Worm (Caenorhabditis elegans) whole organism, mixed stage, embryonic: ENCODE results near the gene manf-1.

Source experiments
- M03D4.4 ChIP-seq: sonication (generic microtip); optimal IDR thresholded peaks from 2 replicates; lab custom pipeline; 2017; ENCODE audit warnings: mild to moderate bottlenecking, missing genetic modification characterization, missing compliant biosample characterization
- bed-3 ChIP-seq: fragments of 200-800 bp; sonication (Bioruptor generic); optimal IDR thresholded peaks from 3 replicates; lab custom pipeline; 2018; ENCODE audit warnings: mild to moderate bottlenecking, missing genetic modification characterization, moderate library complexity, missing compliant biosample characterization
- blmp-1 ChIP-seq: fragments of 150-350 bp; optimal IDR thresholded peaks from 2 replicates; lab custom pipeline; 2014; ENCODE audit warnings: missing biosample characterization, missing genetic modification characterization
- ceh-39 ChIP-seq: fragments of 150-350 bp; optimal IDR thresholded peaks from 2 replicates; lab custom pipeline; 2014; ENCODE audit warnings: missing biosample characterization, missing genetic modification characterization
- ceh-43 ChIP-seq: fragments of 200-800 bp; sonication (Bioruptor generic); optimal IDR thresholded peaks from 2 replicates; lab custom pipeline; 2018; ENCODE audit warnings: mild to moderate bottlenecking, missing genetic modification characterization, moderate library complexity, missing compliant biosample characterization
- ceh-83 ChIP-seq: fragments of 200-800 bp; sonication (Bioruptor generic); optimal IDR thresholded peaks from 2 replicates; lab custom pipeline; 2018; ENCODE audit warnings: mild to moderate bottlenecking, missing genetic modification characterization, missing compliant biosample characterization
- ces-1 ChIP-seq: fragments of 150-350 bp; optimal IDR thresholded peaks from 2 replicates; lab custom pipeline; 2014; ENCODE audit warnings: missing biosample characterization, missing genetic modification reagents, missing genetic modification characterization
- cnd-1 ChIP-seq: fragments of 200-800 bp; sonication (Bioruptor generic); optimal IDR thresholded peaks from 2 replicates; lab custom pipeline; 2018; ENCODE audit warnings: mild to moderate bottlenecking, missing genetic modification characterization, missing compliant biosample characterization
- drap-1 ChIP-seq: fragments of 200-800 bp; sonication (Bioruptor generic); optimal IDR thresholded peaks from 3 replicates; lab custom pipeline; 2018; ENCODE audit warnings: mild to moderate bottlenecking, missing genetic modification characterization, missing compliant biosample characterization
- elt-1 ChIP-seq: sonication (generic microtip); optimal IDR thresholded peaks from 2 replicates; lab custom pipeline; 2017; ENCODE audit warnings: missing genetic modification characterization, mild to moderate bottlenecking, missing compliant biosample characterization, antibody characterized with exemption, moderate library complexity, borderline replicate concordance; ENCODE audit not compliant: insufficient read depth
- elt-3 ChIP-seq: fragments of 150-350 bp; optimal IDR thresholded peaks from 2 replicates; lab custom pipeline; 2014; ENCODE audit warnings: missing biosample characterization, missing genetic modification characterization
- flh-1 ChIP-seq: fragments of 200-800 bp; sonication (Bioruptor generic); optimal IDR thresholded peaks from 2 replicates; lab custom pipeline; 2018; ENCODE audit warnings: mild to moderate bottlenecking, missing genetic modification characterization, moderate library complexity, missing compliant biosample characterization
- ham-2 ChIP-seq: fragments of 200-800 bp; sonication (Bioruptor generic); optimal IDR thresholded peaks from 2 replicates; lab custom pipeline; 2018; ENCODE audit warnings: mild to moderate bottlenecking, missing genetic modification characterization, missing compliant biosample characterization
- hlh-1 ChIP-seq: fragments of 150-350 bp; optimal IDR thresholded peaks from 2 replicates; lab custom pipeline; 2014; ENCODE audit warnings: missing biosample characterization, missing genetic modification reagents, missing genetic modification characterization
- lin-13 ChIP-seq: fragments of 150-350 bp; optimal IDR thresholded peaks from 2 replicates; lab custom pipeline; 2014; ENCODE audit warnings: missing biosample characterization, missing genetic modification characterization
- lin-32 ChIP-seq: fragments of 200-800 bp; sonication (Bioruptor generic); optimal IDR thresholded peaks from 2 replicates; lab custom pipeline; 2018; ENCODE audit warnings: mild to moderate bottlenecking, missing genetic modification characterization, missing compliant biosample characterization
- lsy-2 ChIP-seq: fragments of 150-350 bp; optimal IDR thresholded peaks from 2 replicates; lab custom pipeline; 2014; ENCODE audit warnings: missing biosample characterization, missing genetic modification characterization
- mab-5 ChIP-seq: fragments of 150-350 bp; optimal IDR thresholded peaks from 2 replicates; lab custom pipeline; 2014; ENCODE audit warnings: missing biosample characterization, missing genetic modification characterization
- mep-1 ChIP-seq: fragments of 150-350 bp; optimal IDR thresholded peaks from 2 replicates; lab custom pipeline; 2017; ENCODE audit warnings: missing biosample characterization, missing genetic modification reagents, missing genetic modification characterization, inconsistent platforms
- mls-2 ChIP-seq: sonication (generic microtip); optimal IDR thresholded peaks from 2 replicates; lab custom pipeline; 2016; ENCODE audit warnings: mild to moderate bottlenecking, missing genetic modification characterization, moderate library complexity, missing compliant biosample characterization
- nhr-2 ChIP-seq: fragments of 150-350 bp; optimal IDR thresholded peaks from 2 replicates; lab custom pipeline; 2014; ENCODE audit warnings: missing biosample characterization, missing genetic modification characterization
- nhr-237 ChIP-seq: fragments of 150-350 bp; optimal IDR thresholded peaks from 2 replicates; lab custom pipeline; 2014; ENCODE audit warnings: missing biosample characterization, missing genetic modification characterization
- nhr-28 ChIP-seq: fragments of 150-350 bp; optimal IDR thresholded peaks from 2 replicates; lab custom pipeline; 2014; ENCODE audit warnings: missing biosample characterization, missing genetic modification characterization
- nhr-76 ChIP-seq: sonication (generic microtip); optimal IDR thresholded peaks from 2 replicates; lab custom pipeline; 2017; ENCODE audit warnings: missing biosample characterization, missing genetic modification characterization
- pha-4 ChIP-seq: fragments of 150-350 bp; optimal IDR thresholded peaks from 2 replicates; lab custom pipeline; 2018; ENCODE audit warnings: missing biosample characterization, missing genetic modification reagents, missing genetic modification characterization
- sem-2 ChIP-seq: fragments of 200-800 bp; sonication (Bioruptor generic); optimal IDR thresholded peaks from 2 replicates; lab custom pipeline; 2018; ENCODE audit warnings: mild to moderate bottlenecking, missing genetic modification characterization, missing compliant biosample characterization
- snpc-4 ChIP-seq: fragments of 150-350 bp; optimal IDR thresholded peaks from 2 replicates; lab custom pipeline; 2014; ENCODE audit warnings: missing biosample characterization, missing genetic modification characterization
- sptf-1 ChIP-seq: sonication (generic microtip); optimal IDR thresholded peaks from 2 replicates; lab custom pipeline; 2017; ENCODE audit warnings: mild to moderate bottlenecking, missing genetic modification characterization, moderate library complexity, missing compliant biosample characterization
- tbx-8 ChIP-seq: fragments of 200-800 bp; sonication (Bioruptor generic); optimal IDR thresholded peaks from 2 replicates; lab custom pipeline; 2018; ENCODE audit warnings: mild to moderate bottlenecking, missing genetic modification characterization, moderate library complexity, missing compliant biosample characterization
- unc-120 ChIP-seq: sonication (generic microtip); optimal IDR thresholded peaks from 2 replicates; lab custom pipeline; 2017; ENCODE audit warnings: missing genetic modification characterization, missing compliant biosample characterization; ENCODE audit not compliant: poor library complexity, severe bottlenecking
- unc-39 ChIP-seq: fragments of 150-350 bp; optimal IDR thresholded peaks from 2 replicates; lab custom pipeline; 2014; ENCODE audit warnings: missing biosample characterization, missing genetic modification characterization
- unc-62 ChIP-seq: fragments of 150-350 bp; optimal IDR thresholded peaks from 2 replicates; lab custom pipeline; 2014; ENCODE audit warnings: missing biosample characterization, missing genetic modification reagents, missing genetic modification characterization
- zip-8 ChIP-seq: fragments of 150-350 bp; optimal IDR thresholded peaks from 2 replicates; lab custom pipeline; 2014; ENCODE audit warnings: missing biosample characterization, missing genetic modification characterization
- ztf-11 ChIP-seq: fragments of 150-350 bp; optimal IDR thresholded peaks from 2 replicates; lab custom pipeline; 2014; ENCODE audit warnings: missing biosample characterization, missing genetic modification characterization

Gene manf-1

ce11 chrIV:2891535-2892233, 36.5 kb downstream of the manf-1 start:
- TF ChIP-seq sptf-1 (tag; lab: Kevin White, UChicago) = no peak
- TF ChIP-seq mls-2 (tag; lab: Kevin White, UChicago) = no peak
- TF ChIP-seq ceh-83 (GFP tag; lab: Kevin White, UChicago) = no peak
- no peak for TF ChIP-seq lin-13 (tag; lab: Kevin White, UChicago)
- no peak for TF ChIP-seq sem-2 (GFP tag; lab: Kevin White, UChicago)
- TF ChIP-seq unc-62 (GFP tag; lab: Kevin White, UChicago) = no peak
- no peak for TF ChIP-seq unc-120 (tag; lab: Kevin White, UChicago)
- TF ChIP-seq drap-1 = no peak
- no peak for TF ChIP-seq ham-2 (GFP tag; lab: Kevin White, UChicago)
- no peak for TF ChIP-seq mep-1
- TF ChIP-seq hlh-1 (tag; lab: Kevin White, UChicago) = no peak
- no peak for TF ChIP-seq nhr-237 (tag; lab: Kevin White, UChicago)
- TF ChIP-seq ceh-43 (GFP tag; lab: Kevin White, UChicago) = no peak
- no peak for TF ChIP-seq pha-4 (tag; lab: Kevin White, UChicago)
- no peak for TF ChIP-seq elt-3
- TF ChIP-seq bed-3 (GFP tag; lab: Kevin White, UChicago) = no peak
- no peak for TF ChIP-seq ces-1 (GFP tag; lab: Kevin White, UChicago)
- TF ChIP-seq tbx-8 = no peak
- TF ChIP-seq, all 35 proteins: peak for 0

ce11 chrIV:2890401-2890952, 37.7 kb downstream of the manf-1 start, which contains the start of the genes nprt-1 and dib-1:
TSS of gene nprt-1 (minus strand) at chrIV:2890451.
TSS of gene dib-1 (plus strand) at chrIV:2890882.
- TF ChIP-seq unc-120 (tag; lab: Kevin White, UChicago) = no peak
- peak; percentile 73 for TF ChIP-seq lsy-2 (tag; lab: Kevin White, UChicago)
- peak; percentile 12 for TF ChIP-seq nhr-237 (tag; lab: Kevin White, UChicago)
- peak; percentile 62 for TF ChIP-seq ces-1 (GFP tag; lab: Kevin White, UChicago)
- peak; percentile 4 for TF ChIP-seq lin-13 (tag; lab: Kevin White, UChicago)
- TF ChIP-seq unc-62 (GFP tag; lab: Kevin White, UChicago) = no peak
- peak; percentile 47 for TF ChIP-seq mep-1
- peak; percentile 13 for TF ChIP-seq sptf-1 (tag; lab: Kevin White, UChicago)

- TF ChIP-seq lsy-2 (tag; lab: Kevin White, UChicago) (no peak), M03D4.4 (no peak), mep-1 (no peak), ham-2 (GFP tag; lab: Kevin White, UChicago) (no peak), elt-1 (tag; lab: Kevin White, UChicago) (no peak), unc-120 (tag; lab: Kevin White, UChicago) (no peak), snpc-4 (tag; lab: Kevin White, UChicago) (no peak), nhr-2 (tag; lab: Kevin White, UChicago) (no peak), pha-4 (tag; lab: Kevin White, UChicago) (no peak), tbx-8 (no peak), unc-62 (GFP tag; lab: Kevin White, UChicago) (no peak), zip-8 (tag; lab: Kevin White, UChicago) (no peak), ceh-83 (GFP tag; lab: Kevin White, UChicago) (no peak), lin-13 (tag; lab: Kevin White, UChicago) (no peak), unc-39 (no peak), cnd-1 (tag; lab: Kevin White, UChicago) (no peak), mls-2 (tag; lab: Kevin White, UChicago) (no peak), ztf-11 (tag; lab: Kevin White, UChicago) (no peak), elt-3 (no peak), ceh-43 (GFP tag; lab: Kevin White, UChicago) (no peak)
Measured at ce11 chrIV:2888496-2889101, 39.6 kb downstream of the manf-1 start.

ce11 chrIV:2887245-2887644, 41.0 kb downstream of the manf-1 start:
- TF ChIP-seq ceh-39 (tag; lab: Kevin White, UChicago) = no peak
- TF ChIP-seq blmp-1 = no peak
- TF ChIP-seq M03D4.4 = no peak
- no peak for TF ChIP-seq zip-8 (tag; lab: Kevin White, UChicago)
- TF ChIP-seq nhr-28 (tag; lab: Kevin White, UChicago) = no peak
- TF ChIP-seq sptf-1 (tag; lab: Kevin White, UChicago) = no peak
- TF ChIP-seq lin-13 (tag; lab: Kevin White, UChicago) = no peak
- TF ChIP-seq mls-2 (tag; lab: Kevin White, UChicago) = no peak
- no peak for TF ChIP-seq nhr-76 (tag; lab: Kevin White, UChicago)
- no peak for TF ChIP-seq sem-2 (GFP tag; lab: Kevin White, UChicago)
- TF ChIP-seq ham-2 (GFP tag; lab: Kevin White, UChicago) = no peak
- no peak for TF ChIP-seq ceh-83 (GFP tag; lab: Kevin White, UChicago)
- TF ChIP-seq elt-3 = no peak
- TF ChIP-seq flh-1 (GFP tag; lab: Kevin White, UChicago) = no peak
- no peak for TF ChIP-seq mab-5 (tag; lab: Kevin White, UChicago)
- no peak for TF ChIP-seq lin-32 (GFP tag; lab: Kevin White, UChicago)
- TF ChIP-seq unc-120 (tag; lab: Kevin White, UChicago) = no peak
- no peak for TF ChIP-seq nhr-2 (tag; lab: Kevin White, UChicago)
- TF ChIP-seq ces-1 (GFP tag; lab: Kevin White, UChicago) = no peak
